Worm (Caenorhabditis elegans) whole organism, young adult: ENCODE results near the gene chtb-2.

Experiments
- F57A8.1 ChIP-seq: fragments of 200-800 bp; sonication (Bioruptor generic); optimal IDR thresholded peaks from 2 replicates; lab custom pipeline; 2018; ENCODE audit warnings: mild to moderate bottlenecking, missing genetic modification characterization, moderate library complexity, missing compliant biosample characterization
- Y67H2A.10 ChIP-seq: fragments of 200-800 bp; sonication (Bioruptor generic); conservative IDR thresholded peaks from 2 replicates; pipeline ENCODE4 v1.3.6; 2022; ENCODE audit warnings: missing genetic modification reagents, missing genetic modification characterization, missing compliant biosample characterization
- hrde-1 ChIP-seq: sonication (generic microtip); optimal IDR thresholded peaks from 2 replicates; lab custom pipeline; 2016; ENCODE audit warnings: missing genetic modification characterization, mild to moderate bottlenecking, missing compliant biosample characterization, moderate library complexity, missing genotype, missing genetic modification reagents, borderline replicate concordance
- lin-26 ChIP-seq: fragments of 200-800 bp; sonication (Bioruptor generic); IDR thresholded peaks from 2 replicates; pipeline ENCODE4 v1.3.6; 2022; ENCODE audit warnings: missing genetic modification reagents, missing genetic modification characterization, missing compliant biosample characterization
- mcd-1 ChIP-seq: fragments of 200-800 bp; sonication (Bioruptor generic); IDR thresholded peaks from 2 replicates; pipeline ENCODE4 v1.3.6; 2022; ENCODE audit warnings: missing genetic modification reagents, missing genetic modification characterization, missing compliant biosample characterization
- mel-28 ChIP-seq: sonication (generic microtip); optimal IDR thresholded peaks from 2 replicates; lab custom pipeline; 2016; ENCODE audit warnings: borderline replicate concordance, mild to moderate bottlenecking, missing genetic modification characterization, missing compliant biosample characterization
- sea-2 ChIP-seq: fragments of 200-800 bp; sonication (Bioruptor generic); IDR thresholded peaks from 2 replicates; pipeline ENCODE4 v1.3.6; 2022; ENCODE audit warnings: missing genetic modification characterization, missing compliant biosample characterization
- snpc-4 ChIP-seq, 5 experiments: fragments of 150-350 bp in 1 of 5; sonication (generic microtip) in 4 of 5; optimal IDR thresholded peaks; 2 replicates each; lab custom pipeline; 2014 to 2018; ENCODE audit warnings: missing genetic modification characterization in 5 of 5, missing biosample characterization in 3 of 5, antibody characterized with exemption in 2 of 5, mild to moderate bottlenecking in 2 of 5, missing compliant biosample characterization in 2 of 5, missing genotype in 2 of 5, moderate library complexity in 2 of 5, missing genetic modification reagents in 1 of 5
- tbp1 ChIP-seq: fragments of 200-800 bp; sonication (Bioruptor generic); optimal IDR thresholded peaks from 2 replicates; lab custom pipeline; 2018; ENCODE audit warnings: mild to moderate bottlenecking, missing genetic modification characterization, missing compliant biosample characterization

ce11 chrIII:6492807-6493206 is 9.8 kb downstream of the chtb-2 start, which contains the start of gene srb-11:
- TF ChIP-seq lin-26 (no peak), tbp1 (GFP tag; lab: Kevin White, UChicago) (no peak), snpc-4 (GFP tag; optimal IDR thresholded peaks at IDR 0.05; lab: Kevin White, UChicago) (no peak), snpc-4 (tag; optimal IDR thresholded peaks at IDR 0.05; lab: Kevin White, UChicago) (no peak), F57A8.1 (GFP tag; lab: Kevin White, UChicago) (no peak), mcd-1 (GFP tag; lab: Robert Waterston, UW) (no peak), mel-28 (no peak), sea-2 (GFP tag; lab: Robert Waterston, UW) (no peak), hrde-1 (tag; lab: Kevin White, UChicago) (no peak), Y67H2A.10 (no peak)
